Fruit fly (Drosophila melanogaster) whole organism, embryonic: Measurements from ENCODE around the gene tws.

ENCODE experiments used
- B-H2 ChIP-seq: fragments of 200-800 bp; sonication (Bioruptor generic); optimal IDR thresholded peaks from 2 replicates; lab custom pipeline; 2018; ENCODE audit warnings: missing biosample characterization, mild to moderate bottlenecking, missing genetic modification characterization
- Blimp-1 ChIP-seq: fragments of 200-800 bp; sonication (Bioruptor generic); optimal IDR thresholded peaks from 3 replicates; lab custom pipeline; 2018; ENCODE audit warnings: missing biosample characterization, missing genetic modification characterization, mild to moderate bottlenecking, moderate library complexity, missing genetic modification reagents
- CG10147 ChIP-seq: fragments of 200-800 bp; sonication (Bioruptor generic); optimal IDR thresholded peaks from 2 replicates; lab custom pipeline; 2019; ENCODE audit warnings: missing biosample characterization, mild to moderate bottlenecking, missing genetic modification characterization, moderate library complexity
- CG10209 ChIP-seq: fragments of 200-800 bp; sonication (Bioruptor generic); optimal IDR thresholded peaks from 3 replicates; lab custom pipeline; 2017; ENCODE audit warnings: missing biosample characterization, mild to moderate bottlenecking, missing genetic modification characterization, missing genetic modification reagents
- CG10959 ChIP-seq: fragments of 200-800 bp; sonication (Bioruptor generic); IDR thresholded peaks from 2 replicates; pipeline ENCODE4 v1.3.6; 2022; ENCODE audit warnings: missing biosample characterization, missing genetic modification characterization
- CG12155 ChIP-seq: fragments of 200-800 bp; sonication (Bioruptor generic); optimal IDR thresholded peaks from 3 replicates; lab custom pipeline; 2016; ENCODE audit warnings: missing biosample characterization, missing genetic modification characterization
- CG12391 ChIP-seq: fragments of 200-800 bp; sonication (Bioruptor generic); optimal IDR thresholded peaks from 3 replicates; lab custom pipeline; 2018; ENCODE audit warnings: missing biosample characterization, mild to moderate bottlenecking, missing genetic modification characterization, moderate library complexity
- CG12659 ChIP-seq: fragments of 200-800 bp; sonication (Bioruptor generic); optimal IDR thresholded peaks from 3 replicates; lab custom pipeline; 2017; ENCODE audit warnings: mild to moderate bottlenecking, missing biosample characterization, missing genetic modification reagents, missing genetic modification characterization
- CG13123 ChIP-seq: fragments of 200-800 bp; sonication (Bioruptor generic); optimal IDR thresholded peaks from 2 replicates; lab custom pipeline; 2016; ENCODE audit warnings: missing biosample characterization, missing genetic modification characterization
- CG13424 ChIP-seq: fragments of 200-800 bp; sonication (Bioruptor generic); optimal IDR thresholded peaks from 2 replicates; lab custom pipeline; 2019; ENCODE audit warnings: missing biosample characterization, mild to moderate bottlenecking, missing genetic modification characterization, moderate library complexity
- CG14710 ChIP-seq: fragments of 200-800 bp; sonication (Bioruptor generic); optimal IDR thresholded peaks from 3 replicates; lab custom pipeline; 2019; ENCODE audit warnings: missing biosample characterization, mild to moderate bottlenecking, missing genetic modification characterization, moderate library complexity
- CG17361 ChIP-seq: fragments of 200-800 bp; sonication (Bioruptor generic); IDR thresholded peaks from 3 replicates; pipeline ENCODE4 v1.3.6; 2022; ENCODE audit warnings: missing biosample characterization, missing genetic modification characterization
- CG18262 ChIP-seq: fragments of 200-800 bp; optimal IDR thresholded peaks from 3 replicates; lab custom pipeline; 2019; ENCODE audit warnings: missing biosample characterization, mild to moderate bottlenecking, missing genetic modification characterization, moderate library complexity
- CG18764 ChIP-seq: fragments of 200-800 bp; sonication (Bioruptor generic); optimal IDR thresholded peaks from 3 replicates; lab custom pipeline; 2016; ENCODE audit warnings: missing biosample characterization, missing genetic modification characterization
- CG2678 ChIP-seq: fragments of 200-800 bp; sonication (Bioruptor generic); optimal IDR thresholded peaks from 3 replicates; lab custom pipeline; 2019; ENCODE audit warnings: missing biosample characterization, mild to moderate bottlenecking, missing genetic modification characterization, moderate library complexity
- CG3163 ChIP-seq: fragments of 200-800 bp; sonication (Bioruptor generic); optimal IDR thresholded peaks from 3 replicates; lab custom pipeline; 2016; ENCODE audit warnings: missing biosample characterization, missing genetic modification characterization
- CG33557 ChIP-seq: fragments of 200-800 bp; sonication (Bioruptor generic); optimal IDR thresholded peaks from 2 replicates; lab custom pipeline; 2019; ENCODE audit warnings: missing biosample characterization, mild to moderate bottlenecking, missing genetic modification characterization, moderate library complexity
- CG34376 ChIP-seq: fragments of 200-800 bp; sonication (Bioruptor generic); optimal IDR thresholded peaks from 2 replicates; lab custom pipeline; 2018; ENCODE audit warnings: missing biosample characterization, mild to moderate bottlenecking, missing genetic modification characterization
- CG3838 ChIP-seq: fragments of 200-800 bp; sonication (Bioruptor generic); optimal IDR thresholded peaks from 3 replicates; lab custom pipeline; 2016; ENCODE audit warnings: missing biosample characterization, missing genetic modification characterization
- CG4424 ChIP-seq: fragments of 200-800 bp; sonication (Bioruptor generic); optimal IDR thresholded peaks from 3 replicates; lab custom pipeline; 2016; ENCODE audit warnings: missing biosample characterization, missing genetic modification characterization
- CG4730 ChIP-seq: fragments of 200-800 bp; sonication (Bioruptor generic); IDR thresholded peaks from 2 replicates; pipeline ENCODE4 v1.3.6; 2022; ENCODE audit warnings: missing biosample characterization, missing genetic modification characterization
- CG8388 ChIP-seq: fragments of 200-800 bp; sonication (Bioruptor generic); optimal IDR thresholded peaks from 2 replicates; lab custom pipeline; 2019; ENCODE audit warnings: missing biosample characterization, mild to moderate bottlenecking, missing genetic modification characterization, moderate library complexity
- CG9727 ChIP-seq: fragments of 200-800 bp; sonication (Bioruptor generic); optimal IDR thresholded peaks from 3 replicates; lab custom pipeline; 2017; ENCODE audit warnings: missing biosample characterization, mild to moderate bottlenecking, missing genetic modification characterization
- CG9797 ChIP-seq: fragments of 200-800 bp; sonication (Bioruptor generic); optimal IDR thresholded peaks from 3 replicates; lab custom pipeline; 2018; ENCODE audit warnings: missing biosample characterization, mild to moderate bottlenecking, missing genetic modification characterization
- Dbx ChIP-seq: fragments of 200-800 bp; sonication (Bioruptor generic); IDR thresholded peaks from 3 replicates; pipeline ENCODE4 v1.3.6; 2022; ENCODE audit warnings: missing biosample characterization, missing genetic modification characterization
- Dip2 ChIP-seq: fragments of 200-800 bp; sonication (Bioruptor generic); IDR thresholded peaks from 2 replicates; pipeline ENCODE4 v1.3.6; 2022; ENCODE audit warnings: missing biosample characterization, missing genetic modification characterization
- Dp ChIP-seq: fragments of 200-800 bp; sonication (Bioruptor generic); optimal IDR thresholded peaks from 2 replicates; lab custom pipeline; 2018; ENCODE audit warnings: missing biosample characterization, mild to moderate bottlenecking, missing genetic modification characterization, moderate library complexity
- Nf-YB ChIP-seq: fragments of 200-800 bp; sonication (Bioruptor generic); optimal IDR thresholded peaks from 3 replicates; lab custom pipeline; 2019; ENCODE audit warnings: missing biosample characterization, mild to moderate bottlenecking, missing genetic modification characterization, moderate library complexity
- Stat92E ChIP-seq, 3 experiments: fragments of >200 bp in 2 of 3; fragments of 200-800 bp in 1 of 3; sonication (Bioruptor generic) in 1 of 3; optimal IDR thresholded peaks; 2 replicates each; lab custom pipeline; 2017 to 2019; ENCODE audit warnings: missing biosample characterization in 3 of 3, missing genetic modification characterization in 3 of 3, mild to moderate bottlenecking in 1 of 3, moderate library complexity in 1 of 3
- Xbp1 ChIP-seq: fragments of 200-800 bp; sonication (Bioruptor generic); optimal IDR thresholded peaks from 3 replicates; lab custom pipeline; 2016; ENCODE audit warnings: missing biosample characterization, mild to moderate bottlenecking, missing genetic modification characterization
- ase ChIP-seq: fragments of 200-800 bp; sonication (Bioruptor generic); IDR thresholded peaks from 3 replicates; pipeline ENCODE4 v1.3.6; 2022; ENCODE audit warnings: missing biosample characterization, missing genetic modification characterization
- ash1 ChIP-seq: fragments of 200-800 bp; sonication (Bioruptor generic); optimal IDR thresholded peaks from 2 replicates; lab custom pipeline; 2018; ENCODE audit warnings: missing biosample characterization, mild to moderate bottlenecking, missing genetic modification characterization
- chinmo ChIP-seq: fragments of 200-800 bp; sonication (Bioruptor generic); IDR thresholded peaks from 4 replicates; pipeline ENCODE4 v1.3.6; 2022; ENCODE audit warnings: missing biosample characterization, missing genetic modification characterization; ENCODE audit not compliant: partially characterized antibody
- da ChIP-seq: fragments of 200-800 bp; sonication (Bioruptor generic); optimal IDR thresholded peaks from 2 replicates; lab custom pipeline; 2016; ENCODE audit warnings: missing biosample characterization, missing genetic modification characterization
- dimm ChIP-seq: fragments of 200-800 bp; sonication (Bioruptor generic); IDR thresholded peaks from 2 replicates; pipeline ENCODE4 v1.3.6; 2022; ENCODE audit warnings: missing biosample characterization, missing genetic modification characterization
- dm ChIP-seq: fragments of 200-800 bp; sonication (Bioruptor generic); optimal IDR thresholded peaks from 3 replicates; lab custom pipeline; 2016; ENCODE audit warnings: missing biosample characterization, missing genetic modification characterization
- gcm ChIP-seq: fragments of 200-800 bp; sonication (Bioruptor generic); optimal IDR thresholded peaks from 2 replicates; lab custom pipeline; 2019; ENCODE audit warnings: missing biosample characterization, mild to moderate bottlenecking, missing genetic modification characterization, moderate library complexity
- gem ChIP-seq: fragments of 200-800 bp; sonication (Bioruptor generic); optimal IDR thresholded peaks from 2 replicates; lab custom pipeline; 2019; ENCODE audit warnings: missing biosample characterization, mild to moderate bottlenecking, missing genetic modification characterization, moderate library complexity
- grau ChIP-seq: fragments of 200-800 bp; optimal IDR thresholded peaks from 3 replicates; lab custom pipeline; 2019; ENCODE audit warnings: missing biosample characterization, mild to moderate bottlenecking, missing genetic modification characterization, moderate library complexity
- ind ChIP-seq: fragments of 200-800 bp; sonication (Bioruptor generic); optimal IDR thresholded peaks from 3 replicates; lab custom pipeline; 2016; ENCODE audit warnings: missing biosample characterization, missing genetic modification characterization
- mld ChIP-seq: fragments of 200-800 bp; sonication (Bioruptor generic); IDR thresholded peaks from 3 replicates; pipeline ENCODE4 v1.3.6; 2022; ENCODE audit warnings: missing biosample characterization, missing genetic modification characterization; ENCODE audit not compliant: partially characterized antibody
- nmo ChIP-seq: fragments of 200-800 bp; sonication (Bioruptor generic); optimal IDR thresholded peaks from 2 replicates; lab custom pipeline; 2018; ENCODE audit warnings: missing biosample characterization, mild to moderate bottlenecking, missing genetic modification characterization, moderate library complexity
- prd ChIP-seq, 3 experiments: fragments of >200 bp in 2 of 3; fragments of 200-800 bp in 1 of 3; sonication (Bioruptor generic) in 1 of 3; optimal IDR thresholded peaks in 2 of 3; IDR thresholded peaks in 1 of 3; 2 replicates in 2 of 3; 3 replicates in 1 of 3; pipeline versions ENCODE4 v1.3.6 to Lab custom; 2017 to 2022; ENCODE audit warnings: missing biosample characterization in 1 of 3, missing genetic modification characterization in 1 of 3
- pros ChIP-seq: fragments of 200-800 bp; sonication (Bioruptor generic); optimal IDR thresholded peaks from 3 replicates; lab custom pipeline; 2019; ENCODE audit warnings: missing biosample characterization, mild to moderate bottlenecking, missing genetic modification characterization, moderate library complexity
- scrt ChIP-seq: fragments of 200-800 bp; sonication (Bioruptor generic); optimal IDR thresholded peaks from 2 replicates; lab custom pipeline; 2018; ENCODE audit warnings: missing biosample characterization, mild to moderate bottlenecking, missing genetic modification characterization, moderate library complexity
- sim ChIP-seq: fragments of 200-800 bp; sonication (Bioruptor generic); IDR thresholded peaks from 2 replicates; pipeline ENCODE4 v1.3.6; 2022; ENCODE audit warnings: missing biosample characterization, missing genetic modification characterization
- tgo ChIP-seq: fragments of 200-800 bp; sonication (Bioruptor generic); IDR thresholded peaks from 3 replicates; pipeline ENCODE4 v1.3.6; 2022; ENCODE audit warnings: missing biosample characterization, missing genetic modification characterization
- vnd ChIP-seq: fragments of 200-800 bp; sonication (Bioruptor generic); IDR thresholded peaks from 3 replicates; pipeline ENCODE4 v1.3.6; 2022; ENCODE audit warnings: missing biosample characterization, missing genetic modification characterization; ENCODE audit not compliant: partially characterized antibody
- wdn ChIP-seq: fragments of 200-800 bp; sonication (Bioruptor generic); IDR thresholded peaks from 2 replicates; pipeline ENCODE4 v1.3.6; 2022; ENCODE audit warnings: missing biosample characterization, missing genetic modification characterization
- yki ChIP-seq: fragments of >200 bp; optimal IDR thresholded peaks from 3 replicates; lab custom pipeline; 2018

Gene tws

DNA sequence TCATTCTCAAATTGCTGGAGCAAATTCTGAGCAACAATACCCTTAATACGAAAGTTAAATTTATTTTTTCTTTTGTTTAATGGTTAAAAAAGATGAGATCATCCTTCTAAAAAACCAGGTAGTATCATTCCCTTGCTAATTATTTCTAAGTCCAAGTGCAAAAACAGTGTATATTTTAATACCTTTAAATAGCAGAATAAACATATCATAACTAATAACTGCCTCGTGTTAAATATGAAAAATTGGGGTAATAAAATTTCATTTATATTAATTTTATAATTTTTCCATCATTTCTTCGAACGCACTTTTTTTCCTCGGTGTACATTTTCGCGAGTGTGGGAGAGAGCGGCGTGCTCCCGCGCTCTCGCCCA is 27.8 kb downstream of the tws start (continued):
- TF ChIP-seq scrt (no peak), CG3163 (no peak), yki (lab: Kevin White, UChicago) (no peak), Dip2 (GFP tag; lab: Robert Waterston, UW) (no peak), Nf-YB (GFP tag; lab: Kevin White, UChicago) (no peak), Blimp-1 (GFP tag; lab: Kevin White, UChicago) (no peak), CG17361 (GFP tag; lab: Robert Waterston, UW) (peak; percentile 53; the same call in 2 of the 3 replicates), CG12659 (GFP tag; lab: Kevin White, UChicago) (peak; percentile 18), Xbp1 (peak; percentile 14), CG10147 (GFP tag; lab: Kevin White, UChicago) (no peak), nmo (GFP tag; lab: Kevin White, UChicago) (peak; percentile 7), CG14710 (tag; lab: Kevin White, UChicago) (peak; percentile 16), Dbx (GFP tag; lab: Robert Waterston, UW) (0 out of 3 replicates have a peak, but pooled peaks have one; percentile 13), CG12155 (GFP tag; lab: Kevin White, UChicago) (peak; percentile 2), Dp (GFP tag; lab: Kevin White, UChicago) (no peak), CG10209 (GFP tag; lab: Kevin White, UChicago) (peak; percentile 12), prd (optimal IDR thresholded peaks at IDR 0.05; lab: Kevin White, UChicago) (no peak), prd (GFP tag; IDR thresholded peaks at IDR 0.05; lab: Robert Waterston, UW) (0 out of 3 replicates have a peak, but pooled peaks have one; percentile 5), CG18764 (GFP tag; lab: Kevin White, UChicago) (no peak), CG9727 (peak; percentile 54), CG13424 (tag; lab: Kevin White, UChicago) (peak; percentile 7), CG9797 (GFP tag; lab: Kevin White, UChicago) (no peak), CG12391 (tag; lab: Kevin White, UChicago) (peak; percentile 4), chinmo (no peak), sim (no peak), ash1 (GFP tag; lab: Kevin White, UChicago) (no peak), CG13123 (no peak), tgo (GFP tag; lab: Robert Waterston, UW) (no peak; the same call in 2 of the 3 replicates), mld (no peak), CG34376 (no peak), dimm (GFP tag; lab: Robert Waterston, UW) (no peak), CG2678 (tag; lab: Kevin White, UChicago) (peak; percentile 30), CG4730 (no peak), gem (tag; lab: Kevin White, UChicago) (peak; percentile 55), vnd (GFP tag; lab: Robert Waterston, UW) (no peak), CG18262 (tag; lab: Kevin White, UChicago) (peak; percentile 53), CG3838 (no peak), CG10959 (no peak), CG4424 (GFP tag; lab: Kevin White, UChicago) (peak; percentile 39), ind (GFP tag; lab: Kevin White, UChicago) (peak; percentile 4), grau (tag; lab: Kevin White, UChicago) (peak; percentile 33), pros (GFP tag; lab: Kevin White, UChicago) (no peak), B-H2 (GFP tag; lab: Kevin White, UChicago) (no peak), ase (no peak), CG8388 (GFP tag; lab: Kevin White, UChicago) (peak; percentile 13), dm (GFP tag; lab: Kevin White, UChicago) (no peak), gcm (no peak), wdn (no peak), CG33557 (GFP tag; lab: Kevin White, UChicago) (no peak), da (GFP tag; lab: Kevin White, UChicago) (no peak), Stat92E (GFP tag; optimal IDR thresholded peaks at IDR 0.05; lab: Kevin White, UChicago) (no peak)
